Worm (Caenorhabditis elegans) whole organism, early embryonic: ENCODE results near the gene mrps-16.
A peak's percentile ranks its signal among the peaks of the same experiment; 100 is the strongest.

Experiments used
- B0310.2 ChIP-seq: sonication (generic microtip); optimal IDR thresholded peaks from 2 replicates; lab custom pipeline; 2016; ENCODE audit warnings: mild to moderate bottlenecking, missing genetic modification characterization, missing compliant biosample characterization
- F13C5.2 ChIP-seq: sonication (generic microtip); optimal IDR thresholded peaks from 2 replicates; lab custom pipeline; 2017; ENCODE audit warnings: mild to moderate bottlenecking, missing genetic modification characterization, inconsistent platforms, missing compliant biosample characterization
- aly-1 ChIP-seq: sonication (generic microtip); optimal IDR thresholded peaks from 2 replicates; lab custom pipeline; 2016; ENCODE audit warnings: missing genetic modification characterization, missing compliant biosample characterization
- ama-1 ChIP-seq: fragments of 150-350 bp; optimal IDR thresholded peaks from 2 replicates; lab custom pipeline; 2014
- ceh-13 ChIP-seq: fragments of 200-800 bp; sonication (Bioruptor generic); optimal IDR thresholded peaks from 2 replicates; lab custom pipeline; 2018; ENCODE audit warnings: mild to moderate bottlenecking, missing genetic modification characterization, missing compliant biosample characterization
- ceh-36 ChIP-seq: sonication (generic microtip); optimal IDR thresholded peaks from 2 replicates; lab custom pipeline; 2016; ENCODE audit warnings: missing genetic modification characterization, inconsistent platforms, missing compliant biosample characterization
- ets-7 ChIP-seq: sonication (generic microtip); optimal IDR thresholded peaks from 2 replicates; lab custom pipeline; 2016; ENCODE audit warnings: missing genotype, missing genetic modification characterization, missing compliant biosample characterization
- flt-1 ChIP-seq: fragments of 200-800 bp; sonication (Bioruptor generic); IDR thresholded peaks from 2 replicates; pipeline ENCODE4 v1.3.6; 2022; ENCODE audit warnings: missing genetic modification characterization, missing compliant biosample characterization
- hmbx-1 ChIP-seq: sonication (generic microtip); optimal IDR thresholded peaks from 2 replicates; lab custom pipeline; 2016; ENCODE audit warnings: mild to moderate bottlenecking, missing genetic modification characterization, missing compliant biosample characterization
- hmg-4 ChIP-seq: fragments of 200-800 bp; sonication (Bioruptor generic); optimal IDR thresholded peaks from 2 replicates; lab custom pipeline; 2018; ENCODE audit warnings: mild to moderate bottlenecking, missing genetic modification characterization, missing compliant biosample characterization
- hnd-1 ChIP-seq: sonication (generic microtip); optimal IDR thresholded peaks from 2 replicates; lab custom pipeline; 2016; ENCODE audit warnings: missing genetic modification characterization, missing compliant biosample characterization
- pes-1 ChIP-seq: fragments of 200-800 bp; sonication (Bioruptor generic); IDR thresholded peaks from 2 replicates; pipeline ENCODE4 v1.3.6; 2022; ENCODE audit warnings: missing genetic modification reagents, missing genetic modification characterization, missing compliant biosample characterization
- scrt-1 ChIP-seq: fragments of 200-800 bp; sonication (Bioruptor generic); IDR thresholded peaks from 2 replicates; pipeline ENCODE4 v1.3.6; 2022; ENCODE audit warnings: missing genetic modification characterization, missing compliant biosample characterization
- sea-1 ChIP-seq: fragments of 200-800 bp; sonication (Bioruptor generic); conservative IDR thresholded peaks from 2 replicates; pipeline ENCODE4 v1.3.6; 2022; ENCODE audit warnings: missing genetic modification characterization, missing compliant biosample characterization
- tbx-11 ChIP-seq: fragments of 200-800 bp; sonication (Bioruptor generic); IDR thresholded peaks from 2 replicates; pipeline ENCODE4 v1.3.6; 2022; ENCODE audit warnings: missing genetic modification characterization, missing compliant biosample characterization
- tbx-37 ChIP-seq: fragments of 200-800 bp; sonication (Bioruptor generic); conservative IDR thresholded peaks from 2 replicates; pipeline ENCODE4 v1.3.6; 2022; ENCODE audit warnings: missing genetic modification reagents, missing genetic modification characterization, missing compliant biosample characterization
- tra-4 ChIP-seq: sonication (generic microtip); optimal IDR thresholded peaks from 2 replicates; lab custom pipeline; 2017; ENCODE audit warnings: missing genetic modification characterization, missing compliant biosample characterization

The mrps-16 gene

DNA sequence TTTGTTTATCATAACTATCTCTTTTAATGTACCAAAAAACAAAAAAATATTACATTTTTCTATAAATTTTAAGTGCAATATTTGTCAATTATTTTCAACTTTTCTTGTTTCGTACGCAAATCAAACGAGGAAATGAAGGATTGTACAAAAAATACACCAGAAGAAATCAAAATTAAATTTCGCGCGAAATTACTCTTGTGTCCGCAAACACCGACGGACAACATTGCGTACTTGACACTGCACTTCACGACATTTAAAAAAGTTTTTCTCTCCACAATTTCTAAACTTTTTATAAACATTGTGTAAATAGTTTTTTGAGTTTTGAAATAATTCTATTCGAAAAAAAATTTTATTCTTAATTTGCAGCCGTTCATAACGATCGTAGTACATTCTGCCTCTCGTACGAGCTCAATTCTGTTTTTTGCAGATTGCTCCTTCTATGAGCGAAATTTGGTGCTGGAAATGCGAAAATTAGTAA lies at the start of gene mrps-16:
Gene mrps-16 (plus strand): TSS at position 428 of the 478 bp plus-strand sequence.
- TF ChIP-seq F13C5.2 (tag; lab: Kevin White, UChicago) (peak; percentile 68), B0310.2 (no peak), pes-1 (GFP tag; lab: Robert Waterston, UW) (0 out of 2 replicates have a peak, but pooled peaks have one; percentile 25), flt-1 (GFP tag; lab: Robert Waterston, UW) (no peak), scrt-1 (GFP tag; lab: Robert Waterston, UW) (no peak), ceh-36 (tag; lab: Kevin White, UChicago) (no peak)

DNA sequence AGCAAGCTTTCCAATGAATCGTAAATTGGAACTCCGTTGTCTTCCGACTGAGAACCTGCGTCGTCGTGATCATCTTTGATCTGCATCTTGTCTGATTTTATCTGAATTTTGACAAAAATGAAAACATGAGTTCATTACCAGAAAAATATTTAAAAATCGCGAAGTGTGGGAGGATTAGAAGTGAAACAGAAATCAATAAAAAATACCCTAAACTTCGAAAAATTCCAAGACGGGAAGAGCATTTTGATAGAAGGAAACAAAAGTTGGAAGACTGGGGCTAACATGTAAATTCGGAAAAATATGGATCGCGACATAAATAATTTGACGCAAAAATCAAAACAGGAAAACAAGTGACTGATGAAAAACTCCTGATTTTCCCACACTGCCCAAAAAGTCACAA lies 48.5 kb upstream of the mrps-16 start, which contains the start of gene F07F6.8:
Gene F07F6.8 (minus strand): TSS at position 101 of the 400 bp plus-strand sequence.
- TF ChIP-seq pes-1 (GFP tag; lab: Robert Waterston, UW) (no peak), tbx-11 (no peak), scrt-1 (GFP tag; lab: Robert Waterston, UW) (no peak), ceh-13 (GFP tag; lab: Kevin White, UChicago) (no peak), hnd-1 (tag; lab: Kevin White, UChicago) (no peak), B0310.2 (no peak), ama-1 (lab: Kevin White, UChicago) (no peak), ceh-36 (tag; lab: Kevin White, UChicago) (no peak), tbx-37 (GFP tag; lab: Robert Waterston, UW) (no peak), hmbx-1 (no peak), aly-1 (tag; lab: Kevin White, UChicago) (no peak), flt-1 (GFP tag; lab: Robert Waterston, UW) (no peak), ets-7 (no peak)

ce11 chrII:5426054-5426453 lies 48.1 kb upstream of the mrps-16 start:
- TF ChIP-seq scrt-1 (GFP tag; lab: Robert Waterston, UW) (no peak), pes-1 (GFP tag; lab: Robert Waterston, UW) (no peak), F13C5.2 (tag; lab: Kevin White, UChicago) (no peak), hmg-4 (GFP tag; lab: Kevin White, UChicago) (peak; percentile 36), tbx-37 (GFP tag; lab: Robert Waterston, UW) (no peak), flt-1 (GFP tag; lab: Robert Waterston, UW) (no peak)

- TF ChIP-seq B0310.2 (no peak), flt-1 (GFP tag; lab: Robert Waterston, UW) (no peak), ceh-36 (tag; lab: Kevin White, UChicago) (no peak), hnd-1 (tag; lab: Kevin White, UChicago) (no peak), tra-4 (tag; lab: Kevin White, UChicago) (no peak), hmg-4 (GFP tag; lab: Kevin White, UChicago) (no peak), ama-1 (lab: Kevin White, UChicago) (no peak), aly-1 (tag; lab: Kevin White, UChicago) (no peak), F13C5.2 (tag; lab: Kevin White, UChicago) (no peak), hmbx-1 (no peak), scrt-1 (GFP tag; lab: Robert Waterston, UW) (no peak), tbx-11 (no peak), tbx-37 (GFP tag; lab: Robert Waterston, UW) (no peak), sea-1 (GFP tag; lab: Robert Waterston, UW) (no peak)
Measured at ce11 chrII:5426470-5426869, 47.7 kb upstream of the mrps-16 start.

DNA sequence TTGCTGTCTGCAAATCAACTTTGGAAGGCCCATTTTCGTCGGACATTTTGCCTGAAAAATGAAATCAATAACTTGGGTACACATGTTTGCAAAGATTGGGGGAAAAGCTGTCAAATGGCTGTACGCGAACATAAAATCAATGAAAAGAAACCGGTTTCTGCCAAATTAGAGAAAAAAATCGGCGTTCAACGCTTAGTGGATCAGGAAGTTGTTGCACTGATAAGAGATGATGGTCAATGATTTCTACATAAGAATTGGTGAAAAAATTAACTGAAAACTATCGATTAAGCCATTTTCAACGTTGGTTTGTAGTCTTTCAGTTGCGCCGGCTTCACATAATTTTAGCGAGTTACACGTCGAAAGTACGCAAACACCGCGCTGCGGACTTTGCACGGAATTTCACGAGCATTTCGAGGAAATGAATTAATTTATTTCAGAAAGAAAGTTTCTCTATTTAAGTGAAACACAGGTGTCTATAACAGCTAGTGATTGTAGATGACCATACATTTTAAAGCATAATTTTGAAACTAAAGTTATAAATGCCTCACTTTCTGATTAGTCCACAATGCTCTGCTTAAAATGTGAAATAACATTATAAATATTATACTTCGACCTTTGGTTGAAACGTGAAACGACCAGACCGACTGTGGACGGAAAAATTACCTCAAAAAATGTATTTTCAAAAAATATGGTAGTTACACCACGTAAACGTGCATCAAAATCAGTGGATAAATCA lies 44.5 kb upstream of the mrps-16 start, which contains the start of the genes F07F6.4 and F07F6.2:
Gene F07F6.4 (minus strand): TSS at position 51 of the 736 bp plus-strand sequence.
Gene F07F6.2 (plus strand): TSS at position 686 of the 736 bp plus-strand sequence.
- peak; percentile 9 for TF ChIP-seq F13C5.2 (tag; lab: Kevin White, UChicago)
- no peak for TF ChIP-seq hnd-1 (tag; lab: Kevin White, UChicago)

DNA sequence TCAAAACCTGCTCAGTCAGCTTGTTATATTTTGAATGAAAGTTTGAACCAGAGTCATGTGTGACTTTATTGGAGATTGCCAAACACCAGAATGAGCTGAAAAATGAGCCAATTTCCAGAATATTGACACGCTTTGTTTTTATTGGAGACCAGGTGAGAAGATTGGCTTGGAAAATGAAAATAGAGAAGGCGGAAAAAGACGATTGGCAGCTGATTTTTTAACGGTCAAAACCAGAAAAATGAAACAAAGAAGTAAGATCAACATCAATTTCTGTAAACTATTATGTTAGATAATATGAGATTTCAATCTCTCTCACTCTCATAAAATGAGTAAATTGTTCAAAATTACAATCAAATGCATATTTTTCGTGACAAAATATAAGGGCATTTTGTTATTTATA lies 41.1 kb upstream of the mrps-16 start, which contains the start of gene srx-114:
Gene srx-114 (minus strand): TSS at position 101 of the 400 bp plus-strand sequence.
- TF ChIP-seq tbx-37 (GFP tag; lab: Robert Waterston, UW) (no peak), sea-1 (GFP tag; lab: Robert Waterston, UW) (no peak), ets-7 (no peak), ceh-36 (tag; lab: Kevin White, UChicago) (no peak), hmbx-1 (no peak), flt-1 (GFP tag; lab: Robert Waterston, UW) (no peak)

DNA sequence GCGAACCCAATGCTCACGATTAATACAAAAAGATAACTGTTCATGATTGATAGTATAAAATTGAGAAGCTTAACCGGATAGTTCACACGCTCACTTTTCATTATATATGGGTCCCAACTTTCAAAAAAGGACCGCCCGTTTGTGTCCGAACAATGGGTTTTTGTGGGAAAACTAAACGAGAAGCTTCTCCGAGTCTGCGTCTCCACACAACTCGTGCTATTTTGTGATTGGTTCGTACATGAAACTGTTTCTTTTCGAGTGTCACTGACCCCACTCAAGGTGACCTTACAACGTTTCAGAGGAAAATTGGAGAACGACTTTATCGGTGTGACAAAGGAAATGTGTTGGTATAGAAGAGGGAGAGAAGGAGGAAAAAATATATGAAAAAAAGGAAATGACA lies 37.3 kb upstream of the mrps-16 start, which contains the start of gene dct-5:
Gene dct-5 (minus strand): TSS at position 101 of the 400 bp plus-strand sequence.
- TF ChIP-seq pes-1 (GFP tag; lab: Robert Waterston, UW) (no peak), tra-4 (tag; lab: Kevin White, UChicago) (no peak), aly-1 (tag; lab: Kevin White, UChicago) (no peak), ceh-36 (tag; lab: Kevin White, UChicago) (no peak), ama-1 (lab: Kevin White, UChicago) (no peak), hmbx-1 (no peak), ceh-13 (GFP tag; lab: Kevin White, UChicago) (no peak), hmg-4 (GFP tag; lab: Kevin White, UChicago) (no peak), tbx-11 (no peak), tbx-37 (GFP tag; lab: Robert Waterston, UW) (no peak), F13C5.2 (tag; lab: Kevin White, UChicago) (no peak), sea-1 (GFP tag; lab: Robert Waterston, UW) (no peak), B0310.2 (no peak)
